Worm (Caenorhabditis elegans) whole organism, young adult: ENCODE measurements around the gene F09G2.2.

ENCODE experiments used
- C06A6.2 ChIP-seq: fragments of 200-800 bp; sonication (Bioruptor generic); conservative IDR thresholded peaks from 2 replicates; pipeline ENCODE4 v1.3.6; 2022; ENCODE audit warnings: missing genetic modification characterization, missing compliant biosample characterization
- F10E7.11 ChIP-seq: sonication (generic microtip); optimal IDR thresholded peaks from 2 replicates; lab custom pipeline; 2017; ENCODE audit warnings: mild to moderate bottlenecking, missing genetic modification characterization, moderate library complexity, missing compliant biosample characterization
- F33H1.4 ChIP-seq: fragments of 200-800 bp; sonication (Bioruptor generic); IDR thresholded peaks from 2 replicates; pipeline ENCODE4 v1.3.6; 2022; ENCODE audit warnings: missing genetic modification reagents, missing genetic modification characterization, missing compliant biosample characterization
- F49E8.2 ChIP-seq: sonication (generic microtip); optimal IDR thresholded peaks from 3 replicates; lab custom pipeline; 2017; ENCODE audit warnings: missing genetic modification characterization, mild to moderate bottlenecking, missing compliant biosample characterization, antibody characterized with exemption, moderate library complexity; ENCODE audit not compliant: insufficient read depth
- F55B11.4 ChIP-seq: sonication (generic microtip); optimal IDR thresholded peaks from 2 replicates; lab custom pipeline; 2016; ENCODE audit warnings: missing compliant biosample characterization, missing genetic modification characterization, borderline replicate concordance; ENCODE audit not compliant: insufficient read depth
- F57A8.1 ChIP-seq: fragments of 200-800 bp; sonication (Bioruptor generic); optimal IDR thresholded peaks from 2 replicates; lab custom pipeline; 2018; ENCODE audit warnings: mild to moderate bottlenecking, missing genetic modification characterization, moderate library complexity, missing compliant biosample characterization
- T07F8.4 ChIP-seq: sonication (generic microtip); optimal IDR thresholded peaks from 2 replicates; lab custom pipeline; 2016; ENCODE audit warnings: mild to moderate bottlenecking, missing genetic modification characterization, moderate library complexity, missing compliant biosample characterization
- Y56A3A.18 ChIP-seq: fragments of 200-800 bp; sonication (Bioruptor generic); IDR thresholded peaks from 2 replicates; pipeline ENCODE4 v1.3.6; 2022; ENCODE audit warnings: missing genetic modification reagents, missing genetic modification characterization, missing compliant biosample characterization
- Y79H2A.3 ChIP-seq: fragments of 200-800 bp; sonication (Bioruptor generic); conservative IDR thresholded peaks from 2 replicates; pipeline ENCODE4 v1.3.6; 2022; ENCODE audit warnings: missing genetic modification reagents, missing genetic modification characterization, missing compliant biosample characterization
- akir-1 ChIP-seq: fragments of 200-800 bp; sonication (Bioruptor generic); optimal IDR thresholded peaks from 2 replicates; lab custom pipeline; 2018; ENCODE audit warnings: mild to moderate bottlenecking, missing genetic modification characterization, moderate library complexity, missing compliant biosample characterization
- ama-1 ChIP-seq, 3 experiments: fragments of 150-350 bp in 1 of 3; sonication (generic microtip) in 2 of 3; optimal IDR thresholded peaks; 2 replicates each; lab custom pipeline; 2014 to 2018; ENCODE audit warnings: missing biosample characterization in 2 of 3, missing genetic modification characterization in 2 of 3, missing genetic modification reagents in 2 of 3
- atf-7 ChIP-seq: sonication (generic microtip); optimal IDR thresholded peaks from 2 replicates; lab custom pipeline; 2017; ENCODE audit warnings: mild to moderate bottlenecking, missing genetic modification characterization, missing compliant biosample characterization
- cebp-1 ChIP-seq, 2 experiments: fragments of 200-800 bp in 1 of 2; sonication (Bioruptor generic) in 1 of 2; sonication (generic microtip) in 1 of 2; IDR thresholded peaks in 1 of 2; optimal IDR thresholded peaks in 1 of 2; 2 replicates each; pipeline versions ENCODE4 v1.3.6 to Lab custom; 2017 to 2022; ENCODE audit warnings: missing compliant biosample characterization in 2 of 2, missing genetic modification characterization in 2 of 2, mild to moderate bottlenecking in 1 of 2, missing genetic modification reagents in 1 of 2, moderate library complexity in 1 of 2
- cebp-2 ChIP-seq: fragments of 200-800 bp; sonication (Bioruptor generic); IDR thresholded peaks from 2 replicates; pipeline ENCODE4 v1.3.6; 2022; ENCODE audit warnings: missing genetic modification characterization, missing compliant biosample characterization
- ceh-27 ChIP-seq: fragments of 200-800 bp; sonication (Bioruptor generic); optimal IDR thresholded peaks from 2 replicates; lab custom pipeline; 2018; ENCODE audit warnings: mild to moderate bottlenecking, missing genetic modification characterization, moderate library complexity, missing compliant biosample characterization
- ceh-58 ChIP-seq: fragments of 200-800 bp; sonication (Bioruptor generic); IDR thresholded peaks from 2 replicates; pipeline ENCODE4 v1.3.6; 2022; ENCODE audit warnings: missing genetic modification characterization, missing compliant biosample characterization
- dox-1 ChIP-seq: fragments of 200-800 bp; sonication (Bioruptor generic); IDR thresholded peaks from 2 replicates; pipeline ENCODE4 v1.3.6; 2022; ENCODE audit warnings: missing genetic modification reagents, missing genetic modification characterization, missing compliant biosample characterization
- dpff-1 ChIP-seq: sonication (generic microtip); optimal IDR thresholded peaks from 2 replicates; lab custom pipeline; 2017; ENCODE audit warnings: mild to moderate bottlenecking, missing genetic modification characterization, missing compliant biosample characterization
- egl-44 ChIP-seq: fragments of 200-800 bp; sonication (Bioruptor generic); IDR thresholded peaks from 2 replicates; pipeline ENCODE4 v1.3.6; 2022; ENCODE audit warnings: missing genetic modification reagents, missing genetic modification characterization, missing compliant biosample characterization
- egrh-3 ChIP-seq: fragments of 200-800 bp; sonication (Bioruptor generic); IDR thresholded peaks from 2 replicates; pipeline ENCODE4 v1.3.6; 2022; ENCODE audit warnings: missing genetic modification reagents, missing genetic modification characterization, missing compliant biosample characterization
- ekl-4 ChIP-seq: fragments of 200-800 bp; sonication (Bioruptor generic); IDR thresholded peaks from 2 replicates; pipeline ENCODE4 v1.3.6; 2022; ENCODE audit warnings: missing genetic modification reagents, missing genetic modification characterization, missing compliant biosample characterization
- hmg-20 ChIP-seq: fragments of 200-800 bp; sonication (Bioruptor generic); IDR thresholded peaks from 2 replicates; pipeline ENCODE4 v1.3.6; 2022; ENCODE audit warnings: missing genetic modification reagents, missing genetic modification characterization, missing compliant biosample characterization
- let-526 ChIP-seq: fragments of 200-800 bp; sonication (Bioruptor generic); IDR thresholded peaks from 2 replicates; pipeline ENCODE4 v1.3.6; 2022; ENCODE audit warnings: missing genetic modification reagents, missing genetic modification characterization, missing compliant biosample characterization
- lin-35 ChIP-seq, 3 experiments: fragments of 150-350 bp in 2 of 3; sonication (generic microtip) in 1 of 3; optimal IDR thresholded peaks; 2 replicates each; lab custom pipeline; 2014 to 2018; ENCODE audit warnings: missing biosample characterization in 3 of 3, missing genetic modification characterization in 3 of 3, missing genetic modification reagents in 3 of 3
- lin-40 ChIP-seq: sonication (generic microtip); optimal IDR thresholded peaks from 2 replicates; lab custom pipeline; 2016; ENCODE audit warnings: missing genetic modification characterization, mild to moderate bottlenecking, missing compliant biosample characterization, missing genotype, missing genetic modification reagents
- lin-54 ChIP-seq: fragments of 200-800 bp; sonication (Bioruptor generic); optimal IDR thresholded peaks from 2 replicates; lab custom pipeline; 2018; ENCODE audit warnings: mild to moderate bottlenecking, missing genetic modification characterization, missing compliant biosample characterization
- lsy-27 ChIP-seq: sonication (generic microtip); optimal IDR thresholded peaks from 2 replicates; lab custom pipeline; 2017; ENCODE audit warnings: missing genetic modification characterization, mild to moderate bottlenecking, missing compliant biosample characterization, antibody characterized with exemption, missing genotype, borderline replicate concordance; ENCODE audit not compliant: insufficient read depth
- madf-10 ChIP-seq: sonication (generic microtip); optimal IDR thresholded peaks from 2 replicates; lab custom pipeline; 2016; ENCODE audit warnings: mild to moderate bottlenecking, missing genetic modification characterization, missing compliant biosample characterization
- madf-3 ChIP-seq: fragments of 200-800 bp; sonication (Bioruptor generic); IDR thresholded peaks from 2 replicates; pipeline ENCODE4 v1.3.6; 2022; ENCODE audit warnings: missing genetic modification reagents, missing genetic modification characterization, missing compliant biosample characterization
- madf-6 ChIP-seq: fragments of 200-800 bp; sonication (Bioruptor generic); IDR thresholded peaks from 2 replicates; pipeline ENCODE4 v1.3.6; 2022; ENCODE audit warnings: missing genetic modification reagents, missing genetic modification characterization, missing compliant biosample characterization
- mcd-1 ChIP-seq: fragments of 200-800 bp; sonication (Bioruptor generic); IDR thresholded peaks from 2 replicates; pipeline ENCODE4 v1.3.6; 2022; ENCODE audit warnings: missing genetic modification reagents, missing genetic modification characterization, missing compliant biosample characterization
- mxl-1 ChIP-seq: sonication (generic microtip); optimal IDR thresholded peaks from 2 replicates; lab custom pipeline; 2016; ENCODE audit warnings: missing genetic modification characterization, missing compliant biosample characterization
- nfyb-1 ChIP-seq: fragments of 200-800 bp; sonication (Bioruptor generic); IDR thresholded peaks from 2 replicates; pipeline ENCODE4 v1.3.6; 2022; ENCODE audit warnings: missing genetic modification reagents, missing genetic modification characterization, missing compliant biosample characterization
- nhr-120 ChIP-seq: fragments of 200-800 bp; sonication (Bioruptor generic); IDR thresholded peaks from 2 replicates; pipeline ENCODE4 v1.3.6; 2022; ENCODE audit warnings: missing genetic modification characterization, missing compliant biosample characterization
- nhr-179 ChIP-seq: sonication (generic microtip); optimal IDR thresholded peaks from 2 replicates; lab custom pipeline; 2016; ENCODE audit warnings: mild to moderate bottlenecking, missing genetic modification characterization, missing compliant biosample characterization
- pbrm-1 ChIP-seq: fragments of 200-800 bp; sonication (Bioruptor generic); IDR thresholded peaks from 2 replicates; pipeline ENCODE4 v1.3.6; 2022; ENCODE audit warnings: missing genetic modification reagents, missing genetic modification characterization, missing compliant biosample characterization
- pha-4 ChIP-seq: fragments of 150-350 bp; sonication (generic microtip); optimal IDR thresholded peaks from 2 replicates; lab custom pipeline; 2014; ENCODE audit warnings: missing biosample characterization, missing genetic modification reagents, missing genetic modification characterization
- snpc-1.1 ChIP-seq: sonication (generic microtip); optimal IDR thresholded peaks from 2 replicates; lab custom pipeline; 2017; ENCODE audit warnings: missing genetic modification characterization, mild to moderate bottlenecking, missing compliant biosample characterization, antibody characterized with exemption, moderate library complexity, missing genotype, missing genetic modification reagents; ENCODE audit not compliant: insufficient read depth
- snpc-3.4 ChIP-seq: sonication (generic microtip); optimal IDR thresholded peaks from 2 replicates; lab custom pipeline; 2017; ENCODE audit warnings: missing genetic modification characterization, mild to moderate bottlenecking, missing compliant biosample characterization, antibody characterized with exemption, moderate library complexity, missing genotype, missing genetic modification reagents
- snpc-4 ChIP-seq, 5 experiments: fragments of 150-350 bp in 1 of 5; sonication (generic microtip) in 4 of 5; optimal IDR thresholded peaks; 2 replicates each; lab custom pipeline; 2014 to 2018; ENCODE audit warnings: missing genetic modification characterization in 5 of 5, missing biosample characterization in 3 of 5, antibody characterized with exemption in 2 of 5, mild to moderate bottlenecking in 2 of 5, missing compliant biosample characterization in 2 of 5, missing genotype in 2 of 5, moderate library complexity in 2 of 5, missing genetic modification reagents in 1 of 5
- somi-1 ChIP-seq: fragments of 200-800 bp; sonication (Bioruptor generic); optimal IDR thresholded peaks from 2 replicates; lab custom pipeline; 2018; ENCODE audit warnings: mild to moderate bottlenecking, missing genetic modification characterization, missing compliant biosample characterization
- sptf-2 ChIP-seq: fragments of 200-800 bp; sonication (Bioruptor generic); optimal IDR thresholded peaks from 2 replicates; lab custom pipeline; 2018; ENCODE audit warnings: mild to moderate bottlenecking, missing genetic modification characterization, missing compliant biosample characterization
- tbp1 ChIP-seq: fragments of 200-800 bp; sonication (Bioruptor generic); optimal IDR thresholded peaks from 2 replicates; lab custom pipeline; 2018; ENCODE audit warnings: mild to moderate bottlenecking, missing genetic modification characterization, missing compliant biosample characterization
- tlf-1 ChIP-seq: fragments of 200-800 bp; sonication (Bioruptor generic); optimal IDR thresholded peaks from 2 replicates; lab custom pipeline; 2018; ENCODE audit warnings: mild to moderate bottlenecking, missing genetic modification characterization, missing compliant biosample characterization
- unc-130 ChIP-seq: sonication (generic microtip); optimal IDR thresholded peaks from 2 replicates; lab custom pipeline; 2016; ENCODE audit warnings: missing genetic modification reagents, missing genetic modification characterization, missing compliant biosample characterization
- ztf-18 ChIP-seq: sonication (generic microtip); optimal IDR thresholded peaks from 2 replicates; lab custom pipeline; 2016; ENCODE audit warnings: missing genotype, mild to moderate bottlenecking, missing genetic modification characterization, missing compliant biosample characterization
- ztf-22 ChIP-seq: fragments of 200-800 bp; sonication (Bioruptor generic); optimal IDR thresholded peaks from 2 replicates; lab custom pipeline; 2018; ENCODE audit warnings: mild to moderate bottlenecking, missing genetic modification characterization, moderate library complexity, missing compliant biosample characterization

Gene F09G2.2

ce11 chrV:7230847-7231246, 34.1 kb downstream of the F09G2.2 start, which contains the start of the genes gei-6 and krr-1 (continued):
- TF ChIP-seq snpc-3.4 (tag; lab: Kevin White, UChicago) (peak; percentile 62), snpc-4 (GFP tag; optimal IDR thresholded peaks at IDR 0.05; lab: Kevin White, UChicago) (peak; percentile 9), snpc-4 (tag; optimal IDR thresholded peaks at IDR 0.05; lab: Kevin White, UChicago) (peak in 2 of 4 experiments; percentile 2 to 17), mxl-1 (tag; lab: Kevin White, UChicago) (no peak), pha-4 (tag; lab: Kevin White, UChicago) (no peak), cebp-2 (GFP tag; lab: Robert Waterston, UW) (no peak), F57A8.1 (GFP tag; lab: Kevin White, UChicago) (no peak), dox-1 (GFP tag; lab: Robert Waterston, UW) (no peak), madf-6 (GFP tag; lab: Robert Waterston, UW) (peak; percentile 55; the same call in 1 of the 2 replicates), nhr-179 (tag; lab: Kevin White, UChicago) (no peak), tlf-1 (GFP tag; lab: Kevin White, UChicago) (no peak), nhr-120 (no peak), F49E8.2 (peak; percentile 8), unc-130 (no peak), mcd-1 (peak; percentile 65), egl-44 (GFP tag; lab: Robert Waterston, UW) (no peak), dpff-1 (tag; lab: Kevin White, UChicago) (no peak), lin-54 (GFP tag; lab: Kevin White, UChicago) (peak; percentile 14), F55B11.4 (tag; lab: Kevin White, UChicago) (no peak), sptf-2 (GFP tag; lab: Kevin White, UChicago) (no peak), nfyb-1 (no peak), C06A6.2 (GFP tag; lab: Robert Waterston, UW) (no peak), hmg-20 (GFP tag; lab: Robert Waterston, UW) (no peak), lsy-27 (tag; lab: Kevin White, UChicago) (no peak), ekl-4 (GFP tag; lab: Robert Waterston, UW) (0 out of 2 replicates have a peak, but pooled peaks have one; percentile 36), T07F8.4 (no peak), ceh-27 (GFP tag; lab: Kevin White, UChicago) (peak; percentile 9), Y79H2A.3 (GFP tag; lab: Robert Waterston, UW) (no peak), ztf-22 (GFP tag; lab: Kevin White, UChicago) (no peak), tbp1 (GFP tag; lab: Kevin White, UChicago) (peak; percentile 25), F10E7.11 (tag; lab: Kevin White, UChicago) (no peak), egrh-3 (0 out of 2 replicates have a peak, but pooled peaks have one; percentile 34), ztf-18 (tag; lab: Kevin White, UChicago) (no peak), snpc-1.1 (tag; lab: Kevin White, UChicago) (peak; percentile 50), lin-35 (GFP tag; optimal IDR thresholded peaks at IDR 0.05; lab: Kevin White, UChicago) (peak in 1 of 3 experiments; percentile 53), atf-7 (tag; lab: Kevin White, UChicago) (no peak), akir-1 (GFP tag; lab: Kevin White, UChicago) (no peak)

ce11 chrV:7231524-7231923, 34.8 kb downstream of the F09G2.2 start:
- no peak for TF ChIP-seq pbrm-1 (GFP tag; lab: Robert Waterston, UW)
- no peak for TF ChIP-seq Y56A3A.18 (GFP tag; lab: Robert Waterston, UW)
- no peak for TF ChIP-seq ama-1 (optimal IDR thresholded peaks at IDR 0.05; lab: Kevin White, UChicago)
- no peak for TF ChIP-seq ama-1 (GFP tag; optimal IDR thresholded peaks at IDR 0.05; lab: Kevin White, UChicago)
- TF ChIP-seq somi-1 (GFP tag; lab: Kevin White, UChicago) = no peak
- no peak for TF ChIP-seq F33H1.4 (GFP tag; lab: Robert Waterston, UW)
- no peak for TF ChIP-seq madf-3 (GFP tag; lab: Robert Waterston, UW)
- TF ChIP-seq let-526 = no peak
- TF ChIP-seq cebp-1 (GFP tag; IDR thresholded peaks at IDR 0.05; lab: Robert Waterston, UW) = no peak
- TF ChIP-seq cebp-1 (tag; optimal IDR thresholded peaks at IDR 0.05; lab: Kevin White, UChicago) = no peak
- no peak for TF ChIP-seq madf-10 (tag; lab: Kevin White, UChicago)
- TF ChIP-seq lin-40 (tag; lab: Kevin White, UChicago) = no peak
- TF ChIP-seq ceh-58 = no peak
- TF ChIP-seq nhr-179 (tag; lab: Kevin White, UChicago) = no peak
- no peak for TF ChIP-seq mxl-1 (tag; lab: Kevin White, UChicago)
- TF ChIP-seq lin-54 (GFP tag; lab: Kevin White, UChicago) = no peak
